Fruit fly (Drosophila melanogaster): ENCODE measurements around the gene CG14227.

Gene CG14227

DNA sequence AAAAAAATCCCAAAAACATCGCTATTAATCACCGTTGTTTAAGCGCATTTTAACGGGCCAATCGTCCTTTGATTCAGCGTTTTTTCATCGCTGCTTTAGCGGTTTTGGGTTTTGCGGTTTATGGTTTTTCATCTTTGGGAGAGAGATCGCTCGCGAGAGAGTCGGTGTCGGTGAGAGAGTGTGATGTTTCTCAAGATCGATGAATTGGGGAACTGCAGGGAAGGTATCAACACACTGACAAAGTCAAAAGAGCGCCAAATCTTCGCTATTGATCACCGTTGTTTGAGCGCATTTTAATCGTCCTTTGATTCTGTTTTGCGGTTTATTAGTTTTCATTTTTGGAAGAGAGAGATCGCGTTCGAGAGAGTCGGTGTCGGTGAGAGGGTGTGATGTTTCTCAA is 1.3 kb upstream of the CG14227 start:
- TF ChIP-seq br (GFP tag; optimal IDR thresholded peaks at IDR 0.05) (no peak), pan (optimal IDR thresholded peaks at IDR 0.05) (no peak), Myc (optimal IDR thresholded peaks at IDR 0.05) (no peak), Hnf4 (GFP tag; optimal IDR thresholded peaks at IDR 0.05) (no peak), foxo (GFP tag; optimal IDR thresholded peaks at IDR 0.05) (no peak), GATAd (GFP tag; optimal IDR thresholded peaks at IDR 0.05) (no peak), Dif (GFP tag; optimal IDR thresholded peaks at IDR 0.05; ENCODE audit: partially characterized antibody) (no peak), Vsx2 (GFP tag; optimal IDR thresholded peaks at IDR 0.05; ENCODE audit: partially characterized antibody) (no peak), brk (GFP tag; optimal IDR thresholded peaks at IDR 0.05) (no peak), Rel (GFP tag; optimal IDR thresholded peaks at IDR 0.05) (no peak), Rel (tag; optimal IDR thresholded peaks at IDR 0.05) (no peak), Hr78 (GFP tag; optimal IDR thresholded peaks at IDR 0.05) (no peak), CG32264 (GFP tag; optimal IDR thresholded peaks at IDR 0.05) (no peak), rgr (GFP tag; optimal IDR thresholded peaks at IDR 0.05) (no peak), sage (GFP tag; optimal IDR thresholded peaks at IDR 0.05) (no peak), N (GFP tag; optimal IDR thresholded peaks at IDR 0.05) (no peak), CG9705 (GFP tag; optimal IDR thresholded peaks at IDR 0.05) (no peak), woc (GFP tag; optimal IDR thresholded peaks at IDR 0.05) (no peak), HLH106 (tag; optimal IDR thresholded peaks at IDR 0.05) (no peak)

DNA sequence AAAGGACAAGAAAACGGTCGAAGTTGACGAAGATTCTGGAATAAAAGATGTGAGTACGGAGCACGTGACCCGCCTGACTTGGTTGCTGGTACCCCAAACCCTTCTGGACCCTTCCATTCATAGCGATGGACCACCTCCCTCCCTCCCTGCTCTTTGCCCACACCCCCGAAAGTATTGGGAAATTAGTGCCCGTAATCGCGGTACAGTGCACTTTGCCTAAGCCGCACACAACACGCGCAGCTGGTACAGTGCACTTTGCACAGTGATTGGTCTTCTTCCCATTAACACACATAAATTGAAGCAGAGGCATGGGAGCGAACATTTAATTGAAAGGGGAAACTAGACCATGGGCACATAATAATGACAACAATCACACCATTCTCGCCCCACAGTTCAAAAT is 4.7 kb downstream of the CG14227 start:
- no peak for TF ChIP-seq Abd-B (GFP tag; optimal IDR thresholded peaks at IDR 0.05)
- no peak for TF ChIP-seq Hr78 (GFP tag; optimal IDR thresholded peaks at IDR 0.05)
- TF ChIP-seq tai (GFP tag; optimal IDR thresholded peaks at IDR 0.05) = no peak
- no peak for TF ChIP-seq Dfd (GFP tag; optimal IDR thresholded peaks at IDR 0.05)
- TF ChIP-seq dmrt93B (GFP tag; optimal IDR thresholded peaks at IDR 0.05) = no peak
- TF ChIP-seq GATAd (GFP tag; optimal IDR thresholded peaks at IDR 0.05) = no peak
- no peak for TF ChIP-seq Vsx2 (GFP tag; optimal IDR thresholded peaks at IDR 0.05; ENCODE audit: partially characterized antibody)
- TF ChIP-seq br (GFP tag; optimal IDR thresholded peaks at IDR 0.05) = no peak
- no peak for TF ChIP-seq CrebA (GFP tag; optimal IDR thresholded peaks at IDR 0.05; ENCODE audit: borderline replicate concordance)
- no peak for TF ChIP-seq HLH106 (tag; optimal IDR thresholded peaks at IDR 0.05)
- no peak for TF ChIP-seq woc (GFP tag; optimal IDR thresholded peaks at IDR 0.05)

DNA sequence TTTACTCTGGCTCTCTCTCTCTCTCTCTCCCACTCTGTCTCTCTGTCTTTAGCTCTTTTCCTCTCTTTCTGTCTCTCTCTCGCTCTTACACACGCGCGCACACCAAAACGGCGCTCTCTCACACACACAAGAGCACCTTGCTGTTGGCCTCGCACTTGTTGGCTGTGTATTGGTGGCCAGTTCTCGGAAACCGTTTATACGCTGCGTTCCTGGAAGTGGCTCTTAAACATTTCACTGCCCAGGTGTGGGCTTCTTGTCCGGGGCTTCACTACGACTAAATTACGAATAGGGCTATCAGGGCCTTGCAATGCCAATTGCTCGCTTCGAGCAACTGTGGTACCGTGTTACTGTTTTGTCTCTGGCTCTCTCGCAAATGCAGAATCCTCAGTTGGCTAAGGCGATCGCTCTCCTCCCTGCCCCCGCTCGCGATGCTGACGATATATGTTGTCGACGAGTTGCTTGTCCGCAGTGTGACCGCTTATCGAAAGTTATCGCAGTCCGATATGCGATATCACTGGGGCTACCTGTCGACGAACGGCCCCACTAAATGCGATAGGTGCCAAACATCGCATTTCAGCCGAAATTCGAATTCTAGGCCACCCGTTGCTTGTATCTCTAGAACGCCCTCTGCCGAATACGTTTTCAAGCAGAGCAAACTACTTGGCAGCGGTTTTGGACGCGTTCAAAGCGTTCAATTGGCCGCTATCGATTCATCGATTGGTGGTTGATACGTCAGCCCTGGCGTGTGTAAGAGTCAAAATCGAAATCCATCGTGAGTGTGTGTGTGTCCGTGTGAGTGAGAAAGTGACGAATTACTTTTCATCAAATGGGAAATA is 5.5 kb downstream of the CG14227 start, which contains the start of the genes dome and Ubqn:
Gene dome (minus strand): TSS at position 479 of the 836 bp plus-strand sequence.
Gene Ubqn (plus strand): TSS at position 769 of the 836 bp plus-strand sequence.
- TF ChIP-seq HLH106 (tag; optimal IDR thresholded peaks at IDR 0.05) (peak; percentile 16), dl (GFP tag; optimal IDR thresholded peaks at IDR 0.05; ENCODE audit: insufficient read depth in 1 of 2, partially characterized antibody in 2 of 2) (peak; percentile 86 to 97), fru (GFP tag; optimal IDR thresholded peaks at IDR 0.05) (peak; percentile 30), rgr (GFP tag; optimal IDR thresholded peaks at IDR 0.05) (peak; percentile 21), woc (GFP tag; optimal IDR thresholded peaks at IDR 0.05) (peak; percentile 1), CG9705 (GFP tag; optimal IDR thresholded peaks at IDR 0.05) (peak; percentile 23), Sp1 (GFP tag; optimal IDR thresholded peaks at IDR 0.05) (peak; percentile 27), Rel (GFP tag; optimal IDR thresholded peaks at IDR 0.05) (no peak), Rel (tag; optimal IDR thresholded peaks at IDR 0.05) (peak; percentile 4), h (GFP tag; optimal IDR thresholded peaks at IDR 0.05) (peak; percentile 29), CG32264 (GFP tag; optimal IDR thresholded peaks at IDR 0.05) (no peak), N (GFP tag; optimal IDR thresholded peaks at IDR 0.05) (peak; percentile 38), Dif (GFP tag; optimal IDR thresholded peaks at IDR 0.05; ENCODE audit: partially characterized antibody) (peak; percentile 96), br (GFP tag; optimal IDR thresholded peaks at IDR 0.05) (peak; percentile 8), foxo (GFP tag; optimal IDR thresholded peaks at IDR 0.05) (peak in 1 of 2 experiments; percentile 2), Hr78 (GFP tag; optimal IDR thresholded peaks at IDR 0.05) (no peak), GATAd (GFP tag; optimal IDR thresholded peaks at IDR 0.05) (no peak), Hr83 (GFP tag; optimal IDR thresholded peaks at IDR 0.05; ENCODE audit: poor library complexity, severe bottlenecking) (no peak)

- TF ChIP-seq lola (GFP tag; optimal IDR thresholded peaks at IDR 0.05) = no peak
- no peak for TF ChIP-seq Mio (GFP tag; optimal IDR thresholded peaks at IDR 0.05)
- no peak for TF ChIP-seq Rel (GFP tag; optimal IDR thresholded peaks at IDR 0.05)
- no peak for TF ChIP-seq Rel (tag; optimal IDR thresholded peaks at IDR 0.05)
- no peak for TF ChIP-seq Sp1 (GFP tag; optimal IDR thresholded peaks at IDR 0.05)
Measured at dm6 chrX:19679207-19679606, 9.5 kb downstream of the CG14227 start.

All from whole organism, wandering third instar larva.